2 worm cellular contexts compared by ENCODE assay signal in genomic region chrII:15178494-15178893, ce11.
TF ChIP-seq lines count a peak whose summit lies in the region.

Gene gst-32 (minus strand): TSS chrII:15178594.

TF ChIP-seq in whole organism, L1 larva, 84 proteins besides CTCF, POLR2A, EP300 and RAD21:
- TF ChIP-seq swsn-7 (tag; optimal IDR thresholded peaks at IDR 0.05; lab: Kevin White, UChicago) (no peak), nhr-85 (tag; lab: Kevin White, UChicago) (peak; percentile 22)

TF ChIP-seq in whole organism, young adult, 124 proteins besides CTCF, POLR2A, EP300 and RAD21:
- TF ChIP-seq efl-1 (GFP tag; optimal IDR thresholded peaks at IDR 0.05; lab: Kevin White, UChicago) (no peak), D2030.7 (GFP tag; IDR thresholded peaks at IDR 0.05; lab: Robert Waterston, UW) (0 out of 2 replicates have a peak, but pooled peaks have one; percentile 23)
